Worm (Caenorhabditis elegans) whole organism, L4/young adult: Measurements from ENCODE around the gene inx-3.

Experiments
- W03F9.2 ChIP-seq: fragments of 150-350 bp; optimal IDR thresholded peaks from 2 replicates; lab custom pipeline; 2014; ENCODE audit warnings: missing biosample characterization, missing genetic modification characterization
- him-1 ChIP-seq: sonication (generic microtip); optimal IDR thresholded peaks from 2 replicates; lab custom pipeline; 2016; ENCODE audit warnings: missing genotype, missing genetic modification reagents, missing genetic modification characterization, missing compliant biosample characterization

DNA sequence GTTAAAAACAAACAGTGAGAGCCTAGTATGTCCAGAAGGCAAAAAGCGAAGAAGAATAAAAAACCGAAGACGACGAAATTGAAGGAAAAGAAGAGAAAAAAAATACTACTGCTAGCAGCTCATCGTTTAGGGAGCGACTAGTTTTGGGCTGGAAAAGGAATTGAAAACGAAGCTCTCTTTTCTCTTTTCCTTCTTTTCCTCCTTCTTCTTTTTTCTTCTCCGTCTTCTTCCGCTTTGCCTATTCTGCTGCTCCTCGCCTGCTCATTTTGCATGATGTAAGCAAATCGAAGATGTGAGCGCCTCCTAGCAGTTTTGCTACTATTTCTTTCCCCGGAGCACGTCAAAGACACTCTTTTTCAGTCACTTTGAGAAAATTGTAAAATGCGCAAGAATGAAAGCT lies 14.3 kb upstream of the inx-3 start:
- TF ChIP-seq him-1 (tag; lab: Kevin White, UChicago) (peak; percentile 31), W03F9.2 (tag; lab: Kevin White, UChicago) (no peak)
